Worm (Caenorhabditis elegans): ENCODE results near the gene klf-2.

Gene klf-2

ce11 chrV:20716830-20717441 lies 31.5 kb downstream of the klf-2 start:
- TF ChIP-seq unc-62 (GFP tag; optimal IDR thresholded peaks at IDR 0.05): no peak

DNA sequence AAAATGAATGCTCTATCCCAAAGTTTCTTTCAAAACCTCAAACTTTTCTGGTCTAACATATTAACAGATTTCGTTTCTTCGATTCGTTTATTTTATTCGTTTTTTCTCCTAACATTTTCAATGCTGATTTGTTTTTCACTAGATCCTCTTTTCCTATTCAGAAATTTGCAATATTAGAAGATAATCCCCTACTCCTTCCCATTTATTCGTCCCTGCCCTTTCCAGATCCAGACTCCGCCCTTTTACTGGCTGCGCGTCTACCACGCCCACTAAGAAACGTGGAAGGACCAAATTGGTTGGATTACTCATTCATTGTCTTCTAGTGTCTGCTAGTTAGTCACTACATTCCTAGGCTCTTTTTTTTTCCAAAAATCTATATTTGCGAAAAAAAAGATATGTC lies 36.5 kb downstream of the klf-2 start, which contains the start of gene Y44A6C.2:
Gene Y44A6C.2, plus strand, starts transcription at position 301 of the 400 bp plus-strand sequence.
- TF ChIP-seq unc-62 (GFP tag; optimal IDR thresholded peaks at IDR 0.05): no peak

DNA sequence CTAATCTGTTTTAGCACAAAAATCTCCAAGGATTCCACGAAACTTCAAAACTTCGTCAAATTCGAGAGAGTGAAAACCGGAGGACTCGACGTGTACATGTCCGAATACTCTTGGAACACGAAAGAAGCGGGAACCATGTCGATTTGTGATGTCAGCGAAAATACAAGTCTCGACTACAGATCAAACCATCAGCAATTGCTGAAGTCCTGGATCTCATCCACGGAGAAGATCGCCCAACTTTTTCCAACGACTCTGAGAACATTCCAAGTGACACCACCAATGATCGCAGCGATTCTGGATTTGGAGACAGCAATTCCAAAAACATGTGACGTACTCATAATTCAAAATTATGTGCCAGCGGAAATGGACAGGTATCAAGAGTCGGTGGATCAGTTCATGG lies 37.0 kb downstream of the klf-2 start:
- no peak for TF ChIP-seq unc-62 (GFP tag; optimal IDR thresholded peaks at IDR 0.05)

DNA sequence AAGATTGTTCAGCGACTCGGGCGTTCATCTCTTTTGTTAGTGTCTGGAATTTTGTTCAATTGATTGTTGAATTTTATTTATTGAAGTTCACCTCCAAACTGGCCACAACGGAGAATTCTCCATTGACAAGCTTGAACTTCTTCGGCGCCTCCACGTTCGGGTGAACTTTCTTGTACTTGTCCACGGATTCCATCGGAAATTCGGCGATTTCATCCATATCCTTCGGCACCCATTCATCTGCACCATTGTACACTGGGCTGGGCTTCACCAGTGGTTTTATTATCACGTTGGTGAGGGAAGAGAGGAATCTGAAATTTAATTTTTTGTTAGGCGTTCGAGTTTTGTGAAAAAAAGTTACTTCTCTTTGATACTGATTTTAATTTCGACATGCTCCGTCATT lies 42.0 kb downstream of the klf-2 start:
- no peak for TF ChIP-seq unc-62 (GFP tag; optimal IDR thresholded peaks at IDR 0.05)

- TF ChIP-seq unc-62 (GFP tag; optimal IDR thresholded peaks at IDR 0.05): no peak
Observed at ce11 chrV:20728763-20729350, 43.4 kb downstream of the klf-2 start, which contains the start of gene ipla-3. ipla-3 (minus strand) TSS chrV:20729272.

DNA sequence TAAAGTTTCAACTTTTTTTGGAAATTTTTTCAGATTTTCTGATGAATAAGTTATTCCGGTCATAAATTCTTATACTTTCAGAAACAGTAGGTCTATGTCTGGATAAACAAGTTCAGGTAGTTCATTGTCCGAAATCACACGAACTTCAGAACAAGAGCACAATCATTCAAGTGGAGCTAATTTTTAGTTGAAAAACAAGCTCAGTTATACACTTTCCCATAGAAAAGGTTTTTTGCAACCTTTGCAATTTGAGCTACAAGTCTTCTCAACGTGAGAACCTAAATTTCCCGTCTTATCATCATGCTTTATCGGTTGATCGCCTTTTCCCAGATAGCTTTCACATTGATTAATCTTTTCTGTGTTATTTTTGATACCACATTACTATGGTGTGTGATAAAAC lies 46.3 kb downstream of the klf-2 start, which contains the start of gene srxa-1:
Gene srxa-1, plus strand, starts transcription at position 301 of the 400 bp plus-strand sequence.
- no peak for TF ChIP-seq unc-62 (GFP tag; optimal IDR thresholded peaks at IDR 0.05)

DNA sequence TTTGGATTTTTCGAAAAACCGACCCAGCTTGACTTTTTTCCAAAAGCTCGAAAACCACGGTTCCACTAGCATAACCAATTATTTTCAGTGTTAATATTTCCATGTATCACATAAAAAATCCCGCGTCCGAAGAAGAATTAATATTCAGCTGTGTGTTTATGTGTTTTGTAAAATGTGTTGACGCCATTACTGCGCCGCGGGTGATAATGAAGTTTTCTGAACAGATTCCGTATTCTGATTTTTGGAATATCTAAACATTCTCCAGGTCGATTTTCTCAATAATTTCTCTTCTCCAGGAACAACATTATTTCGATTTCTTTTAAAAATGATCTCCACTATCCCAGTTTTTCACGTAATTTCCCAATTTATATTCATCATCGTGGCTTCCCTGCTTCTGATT lies 49.2 kb downstream of the klf-2 start, which contains the start of gene srxa-6:
Gene srxa-6, plus strand, starts transcription at position 301 of the 400 bp plus-strand sequence.
- TF ChIP-seq unc-62 (GFP tag; optimal IDR thresholded peaks at IDR 0.05): no peak
